Worm (Caenorhabditis elegans) whole organism, midembryonic: ENCODE results near the gene F57F4.1.

ENCODE experiments used
- T22C8.4 ChIP-seq: fragments of 200-800 bp; sonication (Bioruptor generic); IDR thresholded peaks from 2 replicates; pipeline ENCODE4 v1.3.6; 2022; ENCODE audit warnings: missing genetic modification characterization, missing compliant biosample characterization
- cog-1 ChIP-seq: sonication (generic microtip); optimal IDR thresholded peaks from 2 replicates; lab custom pipeline; 2016; ENCODE audit warnings: missing genetic modification characterization, missing compliant biosample characterization
- flt-1 ChIP-seq: fragments of 200-800 bp; sonication (Bioruptor generic); IDR thresholded peaks from 2 replicates; pipeline ENCODE4 v1.3.6; 2022; ENCODE audit warnings: missing genetic modification characterization, missing compliant biosample characterization
- med-1 ChIP-seq: sonication (generic microtip); optimal IDR thresholded peaks from 2 replicates; lab custom pipeline; 2017; ENCODE audit warnings: missing genetic modification characterization, mild to moderate bottlenecking, missing compliant biosample characterization, antibody characterized with exemption, missing genetic modification reagents; ENCODE audit not compliant: insufficient read depth
- ref-1 ChIP-seq: fragments of 200-800 bp; sonication (Bioruptor generic); conservative IDR thresholded peaks from 2 replicates; pipeline ENCODE4 v1.3.6; 2022; ENCODE audit warnings: missing genetic modification reagents, missing genetic modification characterization, missing compliant biosample characterization
- tab-1 ChIP-seq: fragments of 200-800 bp; sonication (Bioruptor generic); IDR thresholded peaks from 2 replicates; pipeline ENCODE4 v1.3.6; 2022; ENCODE audit warnings: missing genetic modification characterization, missing compliant biosample characterization
- ztf-29 ChIP-seq: fragments of 200-800 bp; sonication (Bioruptor generic); IDR thresholded peaks from 2 replicates; pipeline ENCODE4 v1.3.6; 2022; ENCODE audit warnings: missing genetic modification reagents, missing genetic modification characterization, missing compliant biosample characterization

DNA sequence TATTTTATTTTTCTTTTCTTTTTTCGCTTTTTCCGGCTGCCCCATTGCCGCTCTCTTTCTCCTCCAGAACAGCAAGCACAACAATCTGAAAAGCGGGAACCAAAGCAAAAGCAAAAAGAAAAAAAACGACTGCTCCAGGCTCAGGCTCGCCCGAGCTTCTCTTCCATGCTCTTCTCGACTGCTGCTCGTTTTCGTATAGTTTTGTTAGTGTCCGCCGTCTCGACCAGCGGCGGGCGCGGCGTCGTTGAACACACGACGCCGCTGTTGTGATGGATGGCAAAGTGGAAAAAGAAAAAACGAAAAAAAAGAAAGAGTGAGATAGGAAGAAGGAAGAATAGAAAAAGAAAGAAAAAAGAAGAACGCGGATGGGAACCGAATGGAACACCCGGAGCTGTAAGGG, 40.2 kb upstream of the F57F4.1 start:
- TF ChIP-seq cog-1 (tag; lab: Kevin White, UChicago) (no peak), flt-1 (GFP tag; lab: Robert Waterston, UW) (no peak), ztf-29 (GFP tag; lab: Robert Waterston, UW) (no peak), med-1 (no peak), tab-1 (GFP tag; lab: Robert Waterston, UW) (no peak), ref-1 (GFP tag; lab: Robert Waterston, UW) (no peak), T22C8.4 (no peak)
